Worm (Caenorhabditis elegans): Measurements from ENCODE around the gene R08A2.5.

R08A2.5 gene

ce11 chrV:14683926-14684325 is 28.5 kb upstream of the R08A2.5 start (continued):
- TF ChIP-seq gei-17 (GFP tag; optimal IDR thresholded peaks at IDR 0.05) (no peak), aptf-2 (GFP tag; conservative IDR thresholded peaks at IDR 0.05) (no peak), lin-35 (GFP tag; optimal IDR thresholded peaks at IDR 0.05) (no peak), F22D6.2 (tag; optimal IDR thresholded peaks at IDR 0.05) (no peak), ztf-28 (GFP tag; IDR thresholded peaks at IDR 0.05) (no peak), mes-4 (tag; optimal IDR thresholded peaks at IDR 0.05) (no peak)

- peak; percentile 45 for TF ChIP-seq ama-1 (optimal IDR thresholded peaks at IDR 0.05)
- TF ChIP-seq ama-1 (GFP tag; optimal IDR thresholded peaks at IDR 0.05): no peak
- no peak for TF ChIP-seq lsy-27 (tag; optimal IDR thresholded peaks at IDR 0.05; ENCODE audit: borderline replicate concordance, insufficient read depth)
- TF ChIP-seq F55B11.4 (tag; optimal IDR thresholded peaks at IDR 0.05; ENCODE audit: borderline replicate concordance, insufficient read depth): no peak
- TF ChIP-seq unc-130 (GFP tag; optimal IDR thresholded peaks at IDR 0.05): no peak
- TF ChIP-seq madf-8 (GFP tag; conservative IDR thresholded peaks at IDR 0.05): peak; percentile 56; the same call in 1 of the 2 replicates
- TF ChIP-seq attf-6 (GFP tag; IDR thresholded peaks at IDR 0.05): no peak
- TF ChIP-seq F57C9.4 (tag; optimal IDR thresholded peaks at IDR 0.05): no peak
- peak; percentile 23 for TF ChIP-seq xnd-1 (tag; optimal IDR thresholded peaks at IDR 0.05)
- no peak for TF ChIP-seq dpff-1 (tag; optimal IDR thresholded peaks at IDR 0.05)
- TF ChIP-seq efl-1 (GFP tag; optimal IDR thresholded peaks at IDR 0.05): peak; percentile 26
- TF ChIP-seq lin-40 (tag; optimal IDR thresholded peaks at IDR 0.05): no peak
- TF ChIP-seq ceh-40 (GFP tag; IDR thresholded peaks at IDR 0.05): no peak
- no peak for TF ChIP-seq let-526 (GFP tag; IDR thresholded peaks at IDR 0.05)
- TF ChIP-seq ceh-91 (GFP tag; IDR thresholded peaks at IDR 0.05): no peak
- TF ChIP-seq madf-6 (GFP tag; IDR thresholded peaks at IDR 0.05): peak; percentile 73
- TF ChIP-seq nfya-1 (tag; optimal IDR thresholded peaks at IDR 0.05; ENCODE audit: borderline replicate concordance, insufficient read depth): no peak
- peak; percentile 54; the same call in 1 of the 2 replicates for TF ChIP-seq hsf-1 (GFP tag; IDR thresholded peaks at IDR 0.05)
- no peak for TF ChIP-seq attf-3 (GFP tag; conservative IDR thresholded peaks at IDR 0.05)
- no peak for TF ChIP-seq ekl-4 (GFP tag; IDR thresholded peaks at IDR 0.05)
- no peak for TF ChIP-seq ztf-3 (GFP tag; optimal IDR thresholded peaks at IDR 0.05)
- TF ChIP-seq zim-3 (tag; optimal IDR thresholded peaks at IDR 0.05): no peak
- TF ChIP-seq lin-54 (GFP tag; optimal IDR thresholded peaks at IDR 0.05): no peak
- no peak for TF ChIP-seq dpl-1 (GFP tag; optimal IDR thresholded peaks at IDR 0.05)
- TF ChIP-seq cebp-1 (GFP tag; IDR thresholded peaks at IDR 0.05): no peak
- TF ChIP-seq cebp-1 (tag; optimal IDR thresholded peaks at IDR 0.05): peak; percentile 79
- no peak for TF ChIP-seq lin-35 (GFP tag; optimal IDR thresholded peaks at IDR 0.05)
- no peak for TF ChIP-seq nhr-179 (tag; optimal IDR thresholded peaks at IDR 0.05)
These were observed 27.8 kb upstream of the R08A2.5 start, which contains the start of gene hsp-90 for ce11 chrV:14684359-14685312. hsp-90 (plus strand) TSS chrV:14684918.

- TF ChIP-seq K11D2.4 (GFP tag; IDR thresholded peaks at IDR 0.05) (peak; percentile 94), ceh-27 (GFP tag; optimal IDR thresholded peaks at IDR 0.05) (peak; percentile 98), snpc-4 (GFP tag; optimal IDR thresholded peaks at IDR 0.05) (peak; percentile 71), snpc-4 (tag; optimal IDR thresholded peaks at IDR 0.05) (peak; percentile 69 to 92 (median 85)), Y56A3A.18 (GFP tag; IDR thresholded peaks at IDR 0.05) (peak; percentile 62; the same call in 1 of the 2 replicates), attf-5 (GFP tag; optimal IDR thresholded peaks at IDR 0.05) (peak; percentile 94), bed-1 (GFP tag; IDR thresholded peaks at IDR 0.05) (0 out of 2 replicates have a peak, but pooled peaks have one; percentile 43), fkh-3 (tag; optimal IDR thresholded peaks at IDR 0.05) (no peak), akir-1 (GFP tag; optimal IDR thresholded peaks at IDR 0.05) (peak; percentile 84), ceh-100 (GFP tag; IDR thresholded peaks at IDR 0.05) (peak; percentile 86), tbp1 (GFP tag; optimal IDR thresholded peaks at IDR 0.05) (peak; percentile 76), F23B12.7 (tag; optimal IDR thresholded peaks at IDR 0.05; ENCODE audit: insufficient read depth) (peak; percentile 60), atf-7 (tag; optimal IDR thresholded peaks at IDR 0.05) (peak; percentile 94)
These were observed 26.9 kb upstream of the R08A2.5 start, which contains the start of gene C47E8.4 for ce11 chrV:14685435-14686058. C47E8.4 (minus strand) TSS chrV:14685485.

Data from whole organism, young adult.